Fruit fly (Drosophila melanogaster): Measurements from ENCODE around the gene Stt3A.
A peak's percentile ranks its signal among the peaks of the same experiment; 100 is the strongest.

Stt3A gene

DNA sequence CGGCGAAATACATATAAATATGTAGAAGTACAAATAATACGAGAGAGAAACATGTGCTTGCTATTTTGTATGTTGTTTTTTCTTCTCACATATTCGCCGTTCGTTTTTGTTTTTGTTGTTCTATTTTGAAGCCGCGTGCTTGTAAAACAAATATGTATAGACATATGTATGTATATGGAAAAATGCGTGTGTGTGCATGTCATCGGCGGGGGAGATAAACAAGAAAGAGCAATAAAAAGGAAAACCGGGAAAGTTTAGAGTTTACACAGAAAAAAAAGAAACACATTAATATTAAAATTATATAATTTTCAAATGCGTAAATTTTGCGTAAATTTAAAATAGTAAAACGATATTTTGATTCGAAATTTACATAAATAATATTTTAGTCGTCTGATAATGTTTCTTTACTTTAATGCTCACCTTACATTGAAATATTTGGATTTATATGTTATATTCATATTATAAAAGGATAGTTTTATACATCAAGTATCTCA lies 8.2 kb downstream of the Stt3A start (continued):
- TF ChIP-seq Usf (GFP tag; optimal IDR thresholded peaks at IDR 0.05) (no peak), CG2199 (GFP tag; IDR thresholded peaks at IDR 0.05) (no peak), fd96Cb (tag; optimal IDR thresholded peaks at IDR 0.05) (peak; percentile 11), CG33557 (GFP tag; optimal IDR thresholded peaks at IDR 0.05) (no peak), CG9215 (GFP tag; IDR thresholded peaks at IDR 0.05) (no peak), Atf-2 (GFP tag; optimal IDR thresholded peaks at IDR 0.05) (no peak), CG11504 (tag; optimal IDR thresholded peaks at IDR 0.05) (no peak), gsb-n (tag; optimal IDR thresholded peaks at IDR 0.05) (peak; percentile 36), HHEX (GFP tag; optimal IDR thresholded peaks at IDR 0.05) (peak; percentile 13), CG9437 (GFP tag; optimal IDR thresholded peaks at IDR 0.05) (no peak), CG10462 (GFP tag; optimal IDR thresholded peaks at IDR 0.05) (no peak), D (optimal IDR thresholded peaks at IDR 0.05) (no peak), D (GFP tag; optimal IDR thresholded peaks at IDR 0.05) (no peak), CG32532 (GFP tag; IDR thresholded peaks at IDR 0.05) (no peak; the same call in 1 of the 2 replicates), CG2202 (tag; optimal IDR thresholded peaks at IDR 0.05) (no peak), gcm (GFP tag; optimal IDR thresholded peaks at IDR 0.05) (peak; percentile 25), Mrtf (GFP tag; IDR thresholded peaks at IDR 0.05) (no peak), CG11695 (GFP tag; IDR thresholded peaks at IDR 0.05) (0 out of 3 replicates have a peak, but pooled peaks have one; percentile 18), pros (GFP tag; optimal IDR thresholded peaks at IDR 0.05) (no peak), B-H1 (GFP tag; IDR thresholded peaks at IDR 0.05) (no peak), grn (GFP tag; optimal IDR thresholded peaks at IDR 0.05) (no peak), BtbVII (GFP tag; optimal IDR thresholded peaks at IDR 0.05) (no peak), zfh1 (GFP tag; IDR thresholded peaks at IDR 0.05) (0 out of 3 replicates have a peak, but pooled peaks have one; percentile 3), CG11085 (GFP tag; IDR thresholded peaks at IDR 0.05) (no peak), HLH54F (GFP tag; optimal IDR thresholded peaks at IDR 0.05) (no peak), Atf3 (GFP tag; optimal IDR thresholded peaks at IDR 0.05) (no peak), mirr (GFP tag; optimal IDR thresholded peaks at IDR 0.05) (peak; percentile 44), Opbp (GFP tag; IDR thresholded peaks at IDR 0.05; ENCODE audit: partially characterized antibody) (no peak), Kr (GFP tag; optimal IDR thresholded peaks at IDR 0.05) (no peak), bigmax (GFP tag; optimal IDR thresholded peaks at IDR 0.05) (no peak), NfI (GFP tag; optimal IDR thresholded peaks at IDR 0.05) (no peak), CG9932 (GFP tag; IDR thresholded peaks at IDR 0.05) (no peak), ftz-f1 (GFP tag; optimal IDR thresholded peaks at IDR 0.05) (no peak), Poxn (GFP tag; IDR thresholded peaks at IDR 0.05) (no peak), Hr51 (GFP tag; optimal IDR thresholded peaks at IDR 0.05) (peak in 1 of 2 experiments; percentile 16), CG4730 (GFP tag; IDR thresholded peaks at IDR 0.05) (no peak), zen2 (GFP tag; IDR thresholded peaks at IDR 0.05; ENCODE audit: partially characterized antibody) (no peak), jumu (GFP tag; optimal IDR thresholded peaks at IDR 0.05) (no peak), nau (GFP tag; optimal IDR thresholded peaks at IDR 0.05) (no peak), tgo (GFP tag; IDR thresholded peaks at IDR 0.05) (no peak), hkb (optimal IDR thresholded peaks at IDR 0.05) (no peak), hkb (GFP tag; IDR thresholded peaks at IDR 0.05) (no peak), CG1792 (GFP tag; optimal IDR thresholded peaks at IDR 0.05) (no peak), Lim3 (GFP tag; IDR thresholded peaks at IDR 0.05) (no peak), gce (GFP tag; IDR thresholded peaks at IDR 0.05) (no peak), toy (GFP tag; IDR thresholded peaks at IDR 0.05) (no peak), Xbp1 (GFP tag; optimal IDR thresholded peaks at IDR 0.05) (no peak), Aef1 (GFP tag; IDR thresholded peaks at IDR 0.05) (no peak), Dip3 (GFP tag; optimal IDR thresholded peaks at IDR 0.05) (no peak), dysf (GFP tag; IDR thresholded peaks at IDR 0.05) (no peak; the same call in 2 of the 3 replicates), CG32772 (GFP tag; IDR thresholded peaks at IDR 0.05) (peak; percentile 42), CG7372 (GFP tag; IDR thresholded peaks at IDR 0.05) (no peak), Nf-YA (GFP tag; IDR thresholded peaks at IDR 0.05) (no peak)
